Worm (Caenorhabditis elegans): ENCODE measurements around the gene col-175.

The col-175 gene

ce11 chrX:9234518-9234917, at the start of gene col-175:
TSS of gene col-175 (minus strand) at chrX:9234618.
- TF ChIP-seq ceh-19 (GFP tag; optimal IDR thresholded peaks at IDR 0.05) (no peak), elt-2 (tag; optimal IDR thresholded peaks at IDR 0.05) (no peak), lin-11 (tag; optimal IDR thresholded peaks at IDR 0.05) (no peak), pha-2 (tag; optimal IDR thresholded peaks at IDR 0.05) (no peak), unc-86 (tag; optimal IDR thresholded peaks at IDR 0.05) (no peak), hlh-30 (tag; optimal IDR thresholded peaks at IDR 0.05; ENCODE audit: insufficient read depth) (no peak), unc-42 (tag; optimal IDR thresholded peaks at IDR 0.05) (no peak), fkh-10 (GFP tag; optimal IDR thresholded peaks at IDR 0.05) (no peak), rnt-1 (tag; optimal IDR thresholded peaks at IDR 0.05) (no peak), mec-3 (tag; optimal IDR thresholded peaks at IDR 0.05; ENCODE audit: borderline replicate concordance) (no peak), npax-4 (tag; optimal IDR thresholded peaks at IDR 0.05) (no peak), hlh-13 (GFP tag; optimal IDR thresholded peaks at IDR 0.05) (no peak), nhr-11 (tag; optimal IDR thresholded peaks at IDR 0.05) (no peak), fax-1 (tag; optimal IDR thresholded peaks at IDR 0.05) (no peak), ahr-1 (tag; optimal IDR thresholded peaks at IDR 0.05) (no peak)

ce11 chrX:9283026-9283425, 48.6 kb upstream of the col-175 start, which contains the start of gene B0416.11:
TSS of gene B0416.11 (minus strand) at chrX:9283126.
- TF ChIP-seq ama-1 (optimal IDR thresholded peaks at IDR 0.05) (no peak), fax-1 (tag; optimal IDR thresholded peaks at IDR 0.05) (no peak), C08G9.2 (tag; optimal IDR thresholded peaks at IDR 0.05) (no peak), ceh-22 (tag; optimal IDR thresholded peaks at IDR 0.05) (no peak), mec-3 (tag; optimal IDR thresholded peaks at IDR 0.05; ENCODE audit: borderline replicate concordance) (no peak), pha-2 (tag; optimal IDR thresholded peaks at IDR 0.05) (no peak), ceh-30 (tag; optimal IDR thresholded peaks at IDR 0.05) (no peak), nfya-1 (tag; optimal IDR thresholded peaks at IDR 0.05) (no peak), syd-9 (tag; optimal IDR thresholded peaks at IDR 0.05) (no peak), ceh-2 (tag; optimal IDR thresholded peaks at IDR 0.05) (no peak), lin-11 (tag; optimal IDR thresholded peaks at IDR 0.05) (no peak), unc-3 (GFP tag; conservative IDR thresholded peaks at IDR 0.05) (no peak), unc-3 (tag; optimal IDR thresholded peaks at IDR 0.05) (no peak), C38D4.7 (GFP tag; optimal IDR thresholded peaks at IDR 0.05) (no peak), hlh-30 (tag; optimal IDR thresholded peaks at IDR 0.05; ENCODE audit: insufficient read depth) (no peak), elt-4 (tag; optimal IDR thresholded peaks at IDR 0.05) (no peak), ceh-19 (GFP tag; optimal IDR thresholded peaks at IDR 0.05) (no peak), unc-86 (tag; optimal IDR thresholded peaks at IDR 0.05) (no peak)

DNA sequence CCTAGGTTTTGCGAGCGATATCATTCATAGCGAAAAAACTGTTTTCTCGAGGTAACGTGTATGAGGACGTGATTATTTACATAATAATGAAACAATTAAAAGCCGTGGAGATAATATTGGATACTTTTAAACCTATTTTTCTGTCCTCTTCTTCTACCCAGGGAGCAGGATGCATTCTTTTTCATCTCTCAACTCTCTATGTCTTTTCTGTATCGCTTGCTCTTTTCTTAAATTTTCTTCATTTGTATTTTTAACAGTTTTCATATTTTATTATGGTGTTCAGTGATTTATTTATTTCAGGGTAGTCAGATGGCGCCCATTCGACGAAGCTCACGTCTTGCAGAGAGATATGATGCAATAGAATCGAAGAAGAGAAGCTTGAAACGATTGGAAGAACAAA, 44.2 kb upstream of the col-175 start, which contains the start of gene B0416.4:
B0416.4 (plus strand) TSS at position 301 of the 400 bp plus-strand sequence.
- TF ChIP-seq ceh-14 (tag; optimal IDR thresholded peaks at IDR 0.05) (no peak), odd-2 (tag; optimal IDR thresholded peaks at IDR 0.05) (no peak)

- TF ChIP-seq pros-1 (tag; optimal IDR thresholded peaks at IDR 0.05): no peak
- TF ChIP-seq T23F11.4 (GFP tag; optimal IDR thresholded peaks at IDR 0.05): no peak
These were observed 40.2 kb upstream of the col-175 start, which contains the start of gene B0416.10 for ce11 chrX:9274574-9274973. TSS of gene B0416.10 (minus strand) at chrX:9274674.

ce11 chrX:9271886-9272285, 37.5 kb upstream of the col-175 start:
- TF ChIP-seq lin-11 (tag; optimal IDR thresholded peaks at IDR 0.05) (no peak), pat-9 (tag; optimal IDR thresholded peaks at IDR 0.05) (no peak), npax-4 (tag; optimal IDR thresholded peaks at IDR 0.05) (no peak), elt-2 (tag; optimal IDR thresholded peaks at IDR 0.05) (peak; percentile 96), ceh-6 (GFP tag; optimal IDR thresholded peaks at IDR 0.05) (no peak), ttx-3 (tag; optimal IDR thresholded peaks at IDR 0.05) (no peak)
